Worm (Caenorhabditis elegans) whole organism, L2 larva: ENCODE data around the gene ttr-17.

Experiments
- C34F6.9 ChIP-seq: fragments of 150-350 bp; optimal IDR thresholded peaks from 2 replicates; lab custom pipeline; 2014; ENCODE audit warnings: missing biosample characterization, missing genetic modification characterization
- R02D3.7 ChIP-seq: fragments of 150-350 bp; optimal IDR thresholded peaks from 2 replicates; lab custom pipeline; 2014; ENCODE audit warnings: missing biosample characterization, missing genetic modification characterization
- Y55F3AM.14 ChIP-seq: fragments of 200-800 bp; sonication (Bioruptor generic); optimal IDR thresholded peaks from 2 replicates; lab custom pipeline; 2018; ENCODE audit warnings: mild to moderate bottlenecking, missing genetic modification characterization, missing compliant biosample characterization
- ZK546.5 ChIP-seq: sonication (generic microtip); optimal IDR thresholded peaks from 2 replicates; lab custom pipeline; 2017; ENCODE audit warnings: missing biosample characterization, missing genetic modification characterization
- ama-1 ChIP-seq: fragments of 150-350 bp; optimal IDR thresholded peaks from 2 replicates; lab custom pipeline; 2018; ENCODE audit warnings: inconsistent platforms
- ceh-16 ChIP-seq: fragments of 150-350 bp; optimal IDR thresholded peaks from 2 replicates; lab custom pipeline; 2014; ENCODE audit warnings: missing biosample characterization, missing genetic modification characterization
- ceh-82 ChIP-seq: fragments of 150-350 bp; optimal IDR thresholded peaks from 2 replicates; lab custom pipeline; 2014; ENCODE audit warnings: missing biosample characterization, missing genetic modification characterization
- crh-2 ChIP-seq: sonication (generic microtip); optimal IDR thresholded peaks from 2 replicates; lab custom pipeline; 2017; ENCODE audit warnings: missing biosample characterization, missing genetic modification characterization
- gmeb-1 ChIP-seq: fragments of 150-350 bp; optimal IDR thresholded peaks from 2 replicates; lab custom pipeline; 2014; ENCODE audit warnings: missing biosample characterization, missing genetic modification characterization
- lin-11 ChIP-seq: fragments of 150-350 bp; sonication (generic microtip); optimal IDR thresholded peaks from 2 replicates; lab custom pipeline; 2014; ENCODE audit warnings: missing biosample characterization, missing genetic modification characterization, inconsistent platforms, mixed read lengths
- lin-13 ChIP-seq: fragments of 150-350 bp; optimal IDR thresholded peaks from 2 replicates; lab custom pipeline; 2014; ENCODE audit warnings: missing biosample characterization, missing genetic modification reagents, missing genetic modification characterization
- lsy-2 ChIP-seq, 2 experiments: fragments of 150-350 bp in 1 of 2; sonication (generic microtip) in 1 of 2; optimal IDR thresholded peaks; 2 replicates each; lab custom pipeline; 2014 to 2017; ENCODE audit warnings: missing biosample characterization in 2 of 2, missing genetic modification characterization in 2 of 2
- mab-5 ChIP-seq: fragments of 150-350 bp; optimal IDR thresholded peaks from 2 replicates; lab custom pipeline; 2014; ENCODE audit warnings: missing biosample characterization, missing genetic modification characterization
- mbf-1 ChIP-seq: sonication (generic microtip); optimal IDR thresholded peaks from 2 replicates; lab custom pipeline; 2017; ENCODE audit warnings: missing biosample characterization, missing genetic modification characterization
- mdl-1 ChIP-seq, 2 experiments: fragments of 150-350 bp in 1 of 2; sonication (generic microtip) in 1 of 2; optimal IDR thresholded peaks; 2 replicates each; lab custom pipeline; 2017; ENCODE audit warnings: missing biosample characterization in 2 of 2, missing genetic modification characterization in 2 of 2
- nhr-10 ChIP-seq: sonication (generic microtip); optimal IDR thresholded peaks from 2 replicates; lab custom pipeline; 2017; ENCODE audit warnings: missing biosample characterization, missing genetic modification characterization
- nhr-11 ChIP-seq: fragments of 150-350 bp; optimal IDR thresholded peaks from 2 replicates; lab custom pipeline; 2014; ENCODE audit warnings: missing biosample characterization, missing genetic modification characterization
- nhr-12 ChIP-seq: fragments of 150-350 bp; optimal IDR thresholded peaks from 2 replicates; lab custom pipeline; 2014; ENCODE audit warnings: missing biosample characterization, missing genetic modification characterization
- nhr-129 ChIP-seq: fragments of 150-350 bp; optimal IDR thresholded peaks from 2 replicates; lab custom pipeline; 2014; ENCODE audit warnings: missing biosample characterization, missing genetic modification characterization
- nhr-21 ChIP-seq: fragments of 150-350 bp; optimal IDR thresholded peaks from 2 replicates; lab custom pipeline; 2014; ENCODE audit warnings: missing biosample characterization, missing genetic modification characterization
- nhr-23 ChIP-seq: fragments of 150-350 bp; optimal IDR thresholded peaks from 2 replicates; lab custom pipeline; 2014; ENCODE audit warnings: missing biosample characterization, missing genetic modification reagents, missing genetic modification characterization
- nhr-237 ChIP-seq: fragments of 150-350 bp; optimal IDR thresholded peaks from 2 replicates; lab custom pipeline; 2014; ENCODE audit warnings: missing biosample characterization, missing genetic modification characterization
- nhr-25 ChIP-seq: fragments of 150-350 bp; sonication (generic microtip); optimal IDR thresholded peaks from 3 replicates; lab custom pipeline; 2014; ENCODE audit warnings: missing biosample characterization, missing genetic modification characterization
- nhr-6 ChIP-seq: fragments of 150-350 bp; optimal IDR thresholded peaks from 2 replicates; lab custom pipeline; 2014; ENCODE audit warnings: missing biosample characterization, missing genetic modification characterization
- nhr-77 ChIP-seq: fragments of 150-350 bp; optimal IDR thresholded peaks from 2 replicates; lab custom pipeline; 2014; ENCODE audit warnings: missing biosample characterization, missing genetic modification characterization
- peb-1 ChIP-seq: fragments of 150-350 bp; optimal IDR thresholded peaks from 2 replicates; lab custom pipeline; 2014; ENCODE audit warnings: missing biosample characterization, missing genetic modification characterization
- sem-4 ChIP-seq: fragments of 150-350 bp; optimal IDR thresholded peaks from 2 replicates; lab custom pipeline; 2014; ENCODE audit warnings: missing biosample characterization, missing genetic modification reagents, missing genetic modification characterization
- skn-1 ChIP-seq: sonication (generic microtip); optimal IDR thresholded peaks from 2 replicates; lab custom pipeline; 2017; ENCODE audit warnings: missing biosample characterization, missing genetic modification characterization
- sma-3 ChIP-seq: sonication (generic microtip); optimal IDR thresholded peaks from 2 replicates; lab custom pipeline; 2016; ENCODE audit warnings: missing genetic modification reagents, missing genetic modification characterization, missing compliant biosample characterization
- sma-9 ChIP-seq, 2 experiments: fragments of 150-350 bp in 1 of 2; sonication (generic microtip) in 1 of 2; optimal IDR thresholded peaks; 2 replicates each; lab custom pipeline; 2014 to 2016; ENCODE audit warnings: missing genetic modification characterization in 2 of 2, mild to moderate bottlenecking in 1 of 2, missing biosample characterization in 1 of 2, missing compliant biosample characterization in 1 of 2, missing genetic modification reagents in 1 of 2, moderate library complexity in 1 of 2
- unc-39 ChIP-seq: fragments of 150-350 bp; optimal IDR thresholded peaks from 2 replicates; lab custom pipeline; 2014; ENCODE audit warnings: missing biosample characterization, missing genetic modification characterization
- unc-55 ChIP-seq: fragments of 150-350 bp; sonication (generic microtip); optimal IDR thresholded peaks from 3 replicates; lab custom pipeline; 2014; ENCODE audit warnings: missing biosample characterization, missing genetic modification reagents, missing genetic modification characterization
- unc-62 ChIP-seq: fragments of 150-350 bp; optimal IDR thresholded peaks from 2 replicates; lab custom pipeline; 2014; ENCODE audit warnings: missing biosample characterization, missing genetic modification reagents, missing genetic modification characterization
- zag-1 ChIP-seq: fragments of 150-350 bp; optimal IDR thresholded peaks from 2 replicates; lab custom pipeline; 2014; ENCODE audit warnings: missing biosample characterization, missing genetic modification characterization

ttr-17 gene

ce11 chrIV:11109771-11110170 is 42.9 kb upstream of the ttr-17 start, which contains the start of gene pigk-1:
Gene pigk-1, minus strand, starts transcription at chrIV:11110018.
- TF ChIP-seq ZK546.5 = no peak
- TF ChIP-seq nhr-23 = no peak
- peak in 1 of 2 experiments; percentile 7 for TF ChIP-seq lsy-2 (tag; optimal IDR thresholded peaks at IDR 0.05; lab: Kevin White, UChicago)
- TF ChIP-seq R02D3.7 (tag; lab: Kevin White, UChicago) = no peak
- TF ChIP-seq mbf-1 = no peak
- TF ChIP-seq nhr-77 (tag; lab: Kevin White, UChicago) = no peak

DNA sequence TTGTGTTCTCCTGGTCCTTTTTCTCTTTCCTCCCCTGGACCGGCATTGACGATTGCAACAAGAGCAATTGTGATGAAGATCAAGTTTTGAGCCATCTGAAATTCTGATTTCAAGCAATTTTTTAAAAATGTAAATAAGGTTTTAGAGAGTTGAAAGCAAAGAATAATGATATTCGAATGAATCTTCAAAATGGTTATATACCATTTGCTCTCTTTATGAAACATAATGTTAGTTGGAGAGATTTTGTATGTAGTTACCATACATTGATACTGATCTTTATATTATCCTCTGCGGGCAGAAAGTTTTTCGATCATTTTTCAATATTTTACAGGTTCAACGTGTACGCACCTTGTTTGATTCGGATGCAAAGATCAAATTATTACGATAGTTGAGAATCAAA is 38.9 kb upstream of the ttr-17 start, which contains the start of gene srlf-24:
Gene srlf-24, minus strand, starts transcription at position 101 of the 400 bp plus-strand sequence.
- TF ChIP-seq nhr-25 (no peak), nhr-237 (tag; lab: Kevin White, UChicago) (no peak), crh-2 (tag; lab: Kevin White, UChicago) (no peak), R02D3.7 (tag; lab: Kevin White, UChicago) (no peak), sma-9 (GFP tag; optimal IDR thresholded peaks at IDR 0.05; lab: Kevin White, UChicago) (no peak), sma-9 (tag; optimal IDR thresholded peaks at IDR 0.05; lab: Kevin White, UChicago) (no peak), peb-1 (tag; lab: Kevin White, UChicago) (no peak), unc-62 (GFP tag; lab: Kevin White, UChicago) (no peak), C34F6.9 (tag; lab: Kevin White, UChicago) (no peak), nhr-6 (tag; lab: Kevin White, UChicago) (no peak), unc-39 (tag; lab: Kevin White, UChicago) (no peak), ceh-16 (tag; lab: Kevin White, UChicago) (no peak), lsy-2 (tag; optimal IDR thresholded peaks at IDR 0.05; lab: Kevin White, UChicago) (no peak), unc-55 (GFP tag; lab: Kevin White, UChicago) (no peak), sma-3 (GFP tag; lab: Kevin White, UChicago) (no peak), nhr-77 (tag; lab: Kevin White, UChicago) (no peak), nhr-21 (no peak), ZK546.5 (no peak), lin-11 (tag; lab: Kevin White, UChicago) (no peak)

ce11 chrIV:11103501-11103900 is 36.7 kb upstream of the ttr-17 start:
- TF ChIP-seq sma-3 (GFP tag; lab: Kevin White, UChicago) = no peak
- TF ChIP-seq mbf-1 = no peak
- TF ChIP-seq Y55F3AM.14 = no peak
- no peak for TF ChIP-seq mab-5
- TF ChIP-seq mdl-1 (tag; optimal IDR thresholded peaks at IDR 0.05; lab: Kevin White, UChicago) = no peak
- TF ChIP-seq nhr-129 (tag; lab: Kevin White, UChicago) = no peak
- no peak for TF ChIP-seq lin-13 (GFP tag; lab: Kevin White, UChicago)
- TF ChIP-seq nhr-12 (tag; lab: Kevin White, UChicago) = no peak
- no peak for TF ChIP-seq nhr-10 (tag; lab: Kevin White, UChicago)
- no peak for TF ChIP-seq ama-1 (lab: Kevin White, UChicago)
- no peak for TF ChIP-seq unc-55 (GFP tag; lab: Kevin White, UChicago)
- TF ChIP-seq lin-11 (tag; lab: Kevin White, UChicago) = no peak
- TF ChIP-seq ceh-82 (tag; lab: Kevin White, UChicago) = no peak
- TF ChIP-seq nhr-237 (tag; lab: Kevin White, UChicago) = no peak
- TF ChIP-seq C34F6.9 (tag; lab: Kevin White, UChicago) = no peak
- no peak for TF ChIP-seq zag-1 (tag; lab: Kevin White, UChicago)

DNA sequence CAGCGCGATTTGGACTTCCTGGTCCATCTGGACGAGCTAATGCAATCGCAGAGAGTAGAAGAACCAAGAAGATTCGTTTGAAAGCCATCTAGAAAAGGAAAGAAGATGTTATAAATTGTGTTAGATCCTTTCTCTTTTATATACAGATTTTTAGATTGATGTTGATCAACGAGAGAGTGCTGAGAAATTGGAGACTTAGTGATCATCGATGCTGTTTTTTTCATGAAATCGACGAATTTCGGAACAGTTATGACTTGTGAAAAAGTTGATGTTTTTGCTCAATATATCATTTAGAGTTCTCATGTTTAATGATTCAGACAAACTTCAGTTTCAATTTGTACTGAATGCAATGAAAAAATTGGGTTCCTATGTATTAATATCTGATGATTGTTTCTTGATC is 35.8 kb upstream of the ttr-17 start, which contains the start of gene srlf-17:
Gene srlf-17, minus strand, starts transcription at position 101 of the 400 bp plus-strand sequence.
- TF ChIP-seq nhr-237 (tag; lab: Kevin White, UChicago) (no peak), skn-1 (tag; lab: Kevin White, UChicago) (no peak), gmeb-1 (tag; lab: Kevin White, UChicago) (no peak), Y55F3AM.14 (no peak), ceh-82 (tag; lab: Kevin White, UChicago) (no peak), sem-4 (tag; lab: Kevin White, UChicago) (no peak), crh-2 (tag; lab: Kevin White, UChicago) (no peak), ama-1 (lab: Kevin White, UChicago) (no peak), sma-3 (GFP tag; lab: Kevin White, UChicago) (no peak), C34F6.9 (tag; lab: Kevin White, UChicago) (no peak), peb-1 (tag; lab: Kevin White, UChicago) (no peak), lin-11 (tag; lab: Kevin White, UChicago) (no peak), nhr-11 (tag; lab: Kevin White, UChicago) (no peak)
